Fruit fly (Drosophila melanogaster) whole organism, wandering third instar larva: ENCODE data around the gene mRpL17.
A peak's percentile ranks its signal among the peaks of the same experiment; 100 is the strongest.

Experiments
- Abd-B ChIP-seq: fragments of >200 bp; optimal IDR thresholded peaks from 2 replicates; lab custom pipeline; 2017; ENCODE audit warnings: missing biosample characterization, missing genetic modification characterization
- GATAd ChIP-seq: sonication (Bioruptor generic); optimal IDR thresholded peaks from 2 replicates; lab custom pipeline; 2016; ENCODE audit warnings: missing biosample characterization, missing genetic modification characterization
- Hr78 ChIP-seq: fragments of >200 bp; optimal IDR thresholded peaks from 2 replicates; lab custom pipeline; 2017; ENCODE audit warnings: missing biosample characterization, missing genetic modification characterization
- Hr83 ChIP-seq: fragments of 200-300 bp; sonication (Bioruptor generic); optimal IDR thresholded peaks from 2 replicates; lab custom pipeline; 2016; ENCODE audit warnings: missing biosample characterization, mild to moderate bottlenecking, missing genetic modification characterization, moderate library complexity; ENCODE audit not compliant: poor library complexity, severe bottlenecking
- N ChIP-seq: fragments of >200 bp; optimal IDR thresholded peaks from 2 replicates; lab custom pipeline; 2018; ENCODE audit warnings: missing biosample characterization, missing external identifiers, missing genetic modification characterization
- dmrt93B ChIP-seq: fragments of 200-800 bp; sonication (Bioruptor generic); optimal IDR thresholded peaks from 2 replicates; lab custom pipeline; 2018; ENCODE audit warnings: missing biosample characterization, mild to moderate bottlenecking, missing genetic modification characterization
- foxo ChIP-seq, 2 experiments: fragments of 200-800 bp; sonication (Bioruptor generic); optimal IDR thresholded peaks; 2 replicates in 1 of 2; 3 replicates in 1 of 2; lab custom pipeline; 2016 to 2017; ENCODE audit warnings: missing biosample characterization in 2 of 2, missing genetic modification characterization in 2 of 2
- fru ChIP-seq: fragments of 200-800 bp; sonication (Bioruptor generic); optimal IDR thresholded peaks from 3 replicates; lab custom pipeline; 2016; ENCODE audit warnings: missing biosample characterization, mild to moderate bottlenecking, missing genetic modification characterization
- h ChIP-seq: fragments of 200-800 bp; sonication (Bioruptor generic); optimal IDR thresholded peaks from 3 replicates; lab custom pipeline; 2016; ENCODE audit warnings: missing biosample characterization, mild to moderate bottlenecking, missing genetic modification characterization
- pan ChIP-seq: fragments of >200 bp; optimal IDR thresholded peaks from 2 replicates; lab custom pipeline; 2017
- sage ChIP-seq: fragments of 200-800 bp; sonication (Bioruptor generic); optimal IDR thresholded peaks from 2 replicates; lab custom pipeline; 2016; ENCODE audit warnings: missing biosample characterization, mild to moderate bottlenecking, missing genetic modification characterization
- sv ChIP-seq: fragments of 200-800 bp; sonication (Bioruptor generic); optimal IDR thresholded peaks from 3 replicates; lab custom pipeline; 2016; ENCODE audit warnings: missing biosample characterization, missing genetic modification characterization
- usp ChIP-seq: fragments of >200 bp; optimal IDR thresholded peaks from 2 replicates; lab custom pipeline; 2017; ENCODE audit warnings: missing biosample characterization, missing genetic modification characterization
- woc ChIP-seq: sonication (Bioruptor generic); optimal IDR thresholded peaks from 2 replicates; lab custom pipeline; 2016; ENCODE audit warnings: missing biosample characterization, mild to moderate bottlenecking, missing genetic modification characterization

- TF ChIP-seq usp (GFP tag; lab: Kevin White, UChicago) (no peak), woc (GFP tag; lab: Kevin White, UChicago) (no peak), sv (GFP tag; lab: Kevin White, UChicago) (peak; percentile 74), Abd-B (GFP tag; lab: Kevin White, UChicago) (no peak), pan (no peak), sage (GFP tag; lab: Kevin White, UChicago) (no peak), fru (no peak), Hr78 (GFP tag; lab: Kevin White, UChicago) (no peak), GATAd (GFP tag; lab: Kevin White, UChicago) (no peak), h (GFP tag; lab: Kevin White, UChicago) (no peak), foxo (GFP tag; optimal IDR thresholded peaks at IDR 0.05; lab: Kevin White, UChicago) (peak in 1 of 2 experiments; percentile 88), Hr83 (GFP tag; lab: Kevin White, UChicago) (peak; percentile 97), dmrt93B (GFP tag; lab: Kevin White, UChicago) (no peak), N (no peak)
These were observed 6.7 kb upstream of the mRpL17 start, which contains the start of the genes DIP2 and wac for dm6 chr3L:257618-258475.
